Fruit fly (Drosophila melanogaster): ENCODE results near the gene CG32808.

The CG32808 gene

DNA sequence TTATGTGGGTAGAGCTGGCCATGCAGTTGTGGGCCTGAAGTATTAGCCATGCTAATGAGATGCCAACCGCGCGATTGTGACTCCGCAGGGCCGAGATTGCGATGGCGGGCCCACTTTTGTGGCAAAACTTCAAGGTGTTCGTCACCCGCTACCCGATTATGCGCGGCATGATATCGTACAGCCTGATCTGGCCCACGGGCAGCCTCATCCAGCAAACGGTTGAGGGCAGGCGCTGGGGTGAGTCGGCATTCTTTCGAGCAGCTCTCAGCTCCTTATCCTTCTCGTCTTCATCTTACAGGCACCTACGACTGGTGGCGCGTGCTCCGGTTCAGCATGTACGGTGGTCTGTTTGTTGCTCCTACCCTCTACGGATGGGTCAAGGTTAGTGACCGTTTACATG, at the start of gene CG32808:
Gene CG32808, minus strand, starts transcription at position 101 of the 400 bp plus-strand sequence.
- no peak for TF ChIP-seq Sox102F (GFP tag; optimal IDR thresholded peaks at IDR 0.05)
- TF ChIP-seq CG16779 (tag; optimal IDR thresholded peaks at IDR 0.05): no peak
- TF ChIP-seq fkh (GFP tag; optimal IDR thresholded peaks at IDR 0.05): no peak
- no peak for TF ChIP-seq lz (GFP tag; optimal IDR thresholded peaks at IDR 0.05)
- TF ChIP-seq OdsH (GFP tag; optimal IDR thresholded peaks at IDR 0.05): no peak
- no peak for TF ChIP-seq Blimp-1 (GFP tag; optimal IDR thresholded peaks at IDR 0.05)
- no peak for TF ChIP-seq spab (GFP tag; optimal IDR thresholded peaks at IDR 0.05)
- TF ChIP-seq CG8319 (GFP tag; optimal IDR thresholded peaks at IDR 0.05): no peak
- no peak for TF ChIP-seq CG7368 (GFP tag; optimal IDR thresholded peaks at IDR 0.05)
- no peak for TF ChIP-seq pdm3 (GFP tag; optimal IDR thresholded peaks at IDR 0.05)
- no peak for TF ChIP-seq net (GFP tag; optimal IDR thresholded peaks at IDR 0.05)
- no peak for TF ChIP-seq dac (GFP tag; optimal IDR thresholded peaks at IDR 0.05)
- TF ChIP-seq Hr4 (GFP tag; optimal IDR thresholded peaks at IDR 0.05): no peak
- TF ChIP-seq Ets21C (GFP tag; optimal IDR thresholded peaks at IDR 0.05): no peak
- TF ChIP-seq Eip93F (GFP tag; optimal IDR thresholded peaks at IDR 0.05): no peak
- TF ChIP-seq CG11294 (GFP tag; IDR thresholded peaks at IDR 0.05): no peak
- TF ChIP-seq CG11902 (GFP tag; optimal IDR thresholded peaks at IDR 0.05): no peak
- no peak for TF ChIP-seq Met (GFP tag; optimal IDR thresholded peaks at IDR 0.05)
- no peak for TF ChIP-seq CG15336 (GFP tag; IDR thresholded peaks at IDR 0.05)
- no peak for TF ChIP-seq CG34406 (GFP tag; optimal IDR thresholded peaks at IDR 0.05)

DNA sequence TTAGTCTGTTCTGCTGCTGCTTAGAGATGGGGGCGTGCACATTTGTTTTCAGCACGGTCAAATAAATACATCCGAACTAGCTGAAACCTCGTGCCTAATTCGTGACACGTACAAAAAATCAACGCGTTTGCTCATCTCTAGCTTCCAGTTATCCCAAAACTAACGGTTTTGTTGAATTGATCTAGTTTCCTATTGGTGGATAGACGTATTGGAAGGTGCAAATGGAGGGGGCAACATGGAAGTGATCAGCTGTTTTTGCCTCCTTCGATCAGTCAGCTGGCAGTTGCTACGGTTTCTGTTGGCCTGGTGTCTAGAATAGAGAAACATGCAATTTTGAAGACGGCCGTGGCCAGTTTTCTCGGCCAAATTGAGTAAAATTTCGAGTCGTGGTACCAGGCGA, 48.0 kb upstream of the CG32808 start:
- TF ChIP-seq svp (GFP tag): peak; percentile 51
- TF ChIP-seq lz (GFP tag; optimal IDR thresholded peaks at IDR 0.05): no peak
- 0 out of 2 replicates have a peak, but pooled peaks have one; percentile 15 for TF ChIP-seq Gug (GFP tag; IDR thresholded peaks at IDR 0.05)
- peak; percentile 51 for TF ChIP-seq Eip78C (GFP tag)
- TF ChIP-seq Met (GFP tag; optimal IDR thresholded peaks at IDR 0.05): no peak
- no peak for TF ChIP-seq CG11902 (GFP tag; optimal IDR thresholded peaks at IDR 0.05)
- TF ChIP-seq CG6163 (GFP tag; IDR thresholded peaks at IDR 0.05): no peak
- peak; percentile 23 for TF ChIP-seq CG32006 (GFP tag; optimal IDR thresholded peaks at IDR 0.05)
- no peak for TF ChIP-seq CG3919 (GFP tag; optimal IDR thresholded peaks at IDR 0.05)
- TF ChIP-seq esn (GFP tag; optimal IDR thresholded peaks at IDR 0.05): peak; percentile 21
- TF ChIP-seq CG6276 (GFP tag; optimal IDR thresholded peaks at IDR 0.05): no peak
- TF ChIP-seq CG16779 (tag; optimal IDR thresholded peaks at IDR 0.05): no peak
- peak; percentile 26; the same call in 1 of the 3 replicates for TF ChIP-seq eg (GFP tag; IDR thresholded peaks at IDR 0.05)
- no peak for TF ChIP-seq fd59A (GFP tag; optimal IDR thresholded peaks at IDR 0.05)
- TF ChIP-seq CG15336 (GFP tag; IDR thresholded peaks at IDR 0.05): peak; percentile 44; the same call in 1 of the 2 replicates
- TF ChIP-seq CG10631 (GFP tag; optimal IDR thresholded peaks at IDR 0.05): peak; percentile 10
- peak; percentile 23; the same call in 1 of the 3 replicates for TF ChIP-seq CG8119 (GFP tag; IDR thresholded peaks at IDR 0.05)
- no peak for TF ChIP-seq Ets96B (tag; optimal IDR thresholded peaks at IDR 0.05)
- TF ChIP-seq fkh (GFP tag; optimal IDR thresholded peaks at IDR 0.05): peak; percentile 24
- TF ChIP-seq CG6792 (GFP tag; optimal IDR thresholded peaks at IDR 0.05): no peak

DNA sequence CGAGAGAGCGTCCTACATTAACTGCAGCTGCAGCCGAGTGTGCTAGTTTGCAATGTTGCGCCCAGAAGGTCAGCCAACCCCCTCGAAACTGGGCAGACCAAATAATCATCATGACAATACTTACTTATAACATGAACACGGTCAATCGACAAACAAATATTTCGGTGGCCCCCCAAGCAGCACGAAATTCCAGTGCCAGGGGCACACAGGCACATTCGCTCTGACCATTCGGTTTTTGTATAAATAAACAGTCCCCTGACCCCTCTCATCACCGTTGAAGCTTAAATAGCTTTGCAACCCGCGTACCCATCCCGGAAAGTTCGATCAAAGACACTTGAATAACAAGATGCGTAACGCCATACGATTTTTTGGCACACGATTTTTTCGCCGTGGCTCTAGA, 44.2 kb upstream of the CG32808 start:
- TF ChIP-seq Hr38 (GFP tag; optimal IDR thresholded peaks at IDR 0.05) (no peak), Sox102F (GFP tag; optimal IDR thresholded peaks at IDR 0.05) (no peak), salr (GFP tag; optimal IDR thresholded peaks at IDR 0.05) (no peak)

DNA sequence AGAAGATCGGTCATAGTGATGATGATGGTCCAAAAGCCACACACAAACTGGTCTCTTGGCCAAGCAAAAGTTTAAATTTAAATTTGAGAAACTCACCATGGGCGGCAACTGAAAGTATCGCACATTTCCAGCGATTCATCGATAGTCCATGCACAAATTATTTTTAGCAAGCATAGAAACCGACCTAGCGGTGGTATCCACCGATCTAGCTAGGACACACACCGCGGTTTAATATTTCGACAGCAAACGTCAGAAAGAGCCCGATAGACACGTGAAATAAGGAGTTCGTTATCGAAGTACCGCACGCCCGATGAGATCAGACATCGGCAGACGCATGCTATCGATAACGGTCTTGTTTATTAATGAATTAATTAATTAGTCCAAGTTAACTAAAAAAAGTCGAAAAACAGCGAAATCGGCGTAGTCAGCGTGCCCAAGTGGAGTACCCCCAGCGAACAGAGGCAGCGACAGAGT, 43.2 kb upstream of the CG32808 start, which contains the start of gene CG14795:
Gene CG14795, minus strand, starts transcription at position 51 of the 474 bp plus-strand sequence.
- no peak for TF ChIP-seq CG11762 (GFP tag; optimal IDR thresholded peaks at IDR 0.05; ENCODE audit: insufficient read depth)
- TF ChIP-seq Smox (GFP tag; optimal IDR thresholded peaks at IDR 0.05): no peak
- no peak for TF ChIP-seq fd85E (GFP tag; optimal IDR thresholded peaks at IDR 0.05)
- no peak for TF ChIP-seq Lpt (GFP tag; optimal IDR thresholded peaks at IDR 0.05)
- no peak for TF ChIP-seq Ets96B (tag; optimal IDR thresholded peaks at IDR 0.05)
- TF ChIP-seq Sox14 (GFP tag; optimal IDR thresholded peaks at IDR 0.05): peak; percentile 38
- TF ChIP-seq CG10631 (GFP tag; optimal IDR thresholded peaks at IDR 0.05): no peak
- no peak for TF ChIP-seq CG8119 (GFP tag; IDR thresholded peaks at IDR 0.05)
- no peak for TF ChIP-seq CG11902 (GFP tag; optimal IDR thresholded peaks at IDR 0.05)
- TF ChIP-seq acj6 (GFP tag; optimal IDR thresholded peaks at IDR 0.05): no peak
- TF ChIP-seq Gug (GFP tag; IDR thresholded peaks at IDR 0.05): no peak
- TF ChIP-seq CG32006 (GFP tag; optimal IDR thresholded peaks at IDR 0.05): no peak
- TF ChIP-seq Hr4 (GFP tag; optimal IDR thresholded peaks at IDR 0.05): no peak
- no peak for TF ChIP-seq Sox102F (GFP tag; optimal IDR thresholded peaks at IDR 0.05)
- no peak for TF ChIP-seq Eip75B (GFP tag; optimal IDR thresholded peaks at IDR 0.05)
- TF ChIP-seq CG10669 (GFP tag; optimal IDR thresholded peaks at IDR 0.05): no peak
- no peak for TF ChIP-seq CG8632 (GFP tag; optimal IDR thresholded peaks at IDR 0.05)
- TF ChIP-seq salr (GFP tag; optimal IDR thresholded peaks at IDR 0.05): no peak
- TF ChIP-seq Blimp-1 (GFP tag; optimal IDR thresholded peaks at IDR 0.05): no peak
- no peak for TF ChIP-seq Hr38 (GFP tag; optimal IDR thresholded peaks at IDR 0.05)
- TF ChIP-seq topi (GFP tag; optimal IDR thresholded peaks at IDR 0.05): no peak
- TF ChIP-seq CG15336 (GFP tag; IDR thresholded peaks at IDR 0.05): no peak
- TF ChIP-seq fkh (GFP tag; optimal IDR thresholded peaks at IDR 0.05): no peak
- no peak for TF ChIP-seq CG16779 (tag; optimal IDR thresholded peaks at IDR 0.05)
